Fruit fly (Drosophila melanogaster) whole organism, pupa: ENCODE data around the gene Kebab.

Experiments
- CG32121 ChIP-seq: fragments of 200-800 bp; sonication (Bioruptor generic); IDR thresholded peaks from 2 replicates; pipeline ENCODE4 v1.3.6; 2022; ENCODE audit warnings: missing biosample characterization, missing genetic modification characterization
- CG4496 ChIP-seq: fragments of 200-800 bp; sonication (Bioruptor generic); IDR thresholded peaks from 3 replicates; pipeline ENCODE4 v1.3.6; 2022; ENCODE audit warnings: missing biosample characterization, missing genetic modification characterization
- CG9948 ChIP-seq: fragments of 200-800 bp; sonication (Bioruptor generic); optimal IDR thresholded peaks from 2 replicates; lab custom pipeline; 2018; ENCODE audit warnings: missing biosample characterization, mild to moderate bottlenecking, missing genetic modification characterization, moderate library complexity
- EcR ChIP-seq: fragments of 200-800 bp; sonication (Bioruptor generic); optimal IDR thresholded peaks from 3 replicates; lab custom pipeline; 2019; ENCODE audit warnings: missing biosample characterization, missing genetic modification characterization, mild to moderate bottlenecking, moderate library complexity, missing genetic modification reagents
- Pif1A ChIP-seq: fragments of 200-800 bp; sonication (Bioruptor generic); optimal IDR thresholded peaks from 3 replicates; lab custom pipeline; 2016; ENCODE audit warnings: missing biosample characterization, missing genetic modification characterization
- Snoo ChIP-seq: fragments of 200-800 bp; sonication (Bioruptor generic); optimal IDR thresholded peaks from 3 replicates; lab custom pipeline; 2017; ENCODE audit warnings: missing biosample characterization, mild to moderate bottlenecking, missing genetic modification characterization, inconsistent platforms
- fd96Ca ChIP-seq: fragments of 200-800 bp; sonication (Bioruptor generic); IDR thresholded peaks from 3 replicates; pipeline ENCODE4 v1.3.6; 2022; ENCODE audit warnings: missing biosample characterization, missing genetic modification characterization
- rn ChIP-seq: fragments of 200-800 bp; sonication (Bioruptor generic); IDR thresholded peaks from 2 replicates; pipeline ENCODE4 v1.3.6; 2022; ENCODE audit warnings: missing biosample characterization, missing genetic modification characterization

DNA sequence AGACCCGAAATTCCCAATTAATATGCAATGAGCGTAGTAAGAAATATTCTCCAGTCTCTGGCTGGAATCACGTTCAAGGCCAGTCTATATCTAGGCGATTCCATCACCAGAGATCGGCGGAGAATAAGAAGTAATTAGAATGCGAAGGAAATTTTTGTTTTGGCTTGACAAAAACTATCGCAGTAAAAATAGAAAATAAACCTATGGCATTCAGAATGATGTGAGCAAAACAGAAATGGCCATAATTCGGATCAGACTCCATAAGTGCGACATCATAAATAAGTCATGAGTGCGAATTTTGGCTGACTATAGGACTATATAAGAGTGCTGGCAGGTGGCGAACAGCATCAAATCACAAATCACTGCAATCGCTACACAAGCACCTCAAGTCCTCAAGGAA lies 37.2 kb upstream of the Kebab start, which contains the start of gene Nplp4:
- TF ChIP-seq CG9948 (tag; lab: Kevin White, UChicago) (no peak), fd96Ca (no peak), Snoo (no peak), rn (no peak), CG4496 (GFP tag; lab: Robert Waterston, UW) (no peak), EcR (GFP tag; lab: Kevin White, UChicago) (no peak), Pif1A (GFP tag; lab: Kevin White, UChicago) (no peak), CG32121 (GFP tag; lab: Robert Waterston, UW) (no peak)
